Worm (Caenorhabditis elegans) whole organism, mixed stage, embryonic: ENCODE results near the gene F43E2.6.

ENCODE experiments used
- M03D4.4 ChIP-seq: sonication (generic microtip); optimal IDR thresholded peaks from 2 replicates; lab custom pipeline; 2017; ENCODE audit warnings: mild to moderate bottlenecking, missing genetic modification characterization, missing compliant biosample characterization
- bed-3 ChIP-seq: fragments of 200-800 bp; sonication (Bioruptor generic); optimal IDR thresholded peaks from 3 replicates; lab custom pipeline; 2018; ENCODE audit warnings: mild to moderate bottlenecking, missing genetic modification characterization, moderate library complexity, missing compliant biosample characterization
- blmp-1 ChIP-seq: fragments of 150-350 bp; optimal IDR thresholded peaks from 2 replicates; lab custom pipeline; 2014; ENCODE audit warnings: missing biosample characterization, missing genetic modification characterization
- ceh-39 ChIP-seq: fragments of 150-350 bp; optimal IDR thresholded peaks from 2 replicates; lab custom pipeline; 2014; ENCODE audit warnings: missing biosample characterization, missing genetic modification characterization
- ceh-43 ChIP-seq: fragments of 200-800 bp; sonication (Bioruptor generic); optimal IDR thresholded peaks from 2 replicates; lab custom pipeline; 2018; ENCODE audit warnings: mild to moderate bottlenecking, missing genetic modification characterization, moderate library complexity, missing compliant biosample characterization
- ceh-83 ChIP-seq: fragments of 200-800 bp; sonication (Bioruptor generic); optimal IDR thresholded peaks from 2 replicates; lab custom pipeline; 2018; ENCODE audit warnings: mild to moderate bottlenecking, missing genetic modification characterization, missing compliant biosample characterization
- ces-1 ChIP-seq: fragments of 150-350 bp; optimal IDR thresholded peaks from 2 replicates; lab custom pipeline; 2014; ENCODE audit warnings: missing biosample characterization, missing genetic modification reagents, missing genetic modification characterization
- cnd-1 ChIP-seq: fragments of 200-800 bp; sonication (Bioruptor generic); optimal IDR thresholded peaks from 2 replicates; lab custom pipeline; 2018; ENCODE audit warnings: mild to moderate bottlenecking, missing genetic modification characterization, missing compliant biosample characterization
- elt-1 ChIP-seq: sonication (generic microtip); optimal IDR thresholded peaks from 2 replicates; lab custom pipeline; 2017; ENCODE audit warnings: missing genetic modification characterization, mild to moderate bottlenecking, missing compliant biosample characterization, antibody characterized with exemption, moderate library complexity, borderline replicate concordance; ENCODE audit not compliant: insufficient read depth
- elt-3 ChIP-seq: fragments of 150-350 bp; optimal IDR thresholded peaks from 2 replicates; lab custom pipeline; 2014; ENCODE audit warnings: missing biosample characterization, missing genetic modification characterization
- flh-1 ChIP-seq: fragments of 200-800 bp; sonication (Bioruptor generic); optimal IDR thresholded peaks from 2 replicates; lab custom pipeline; 2018; ENCODE audit warnings: mild to moderate bottlenecking, missing genetic modification characterization, moderate library complexity, missing compliant biosample characterization
- ham-2 ChIP-seq: fragments of 200-800 bp; sonication (Bioruptor generic); optimal IDR thresholded peaks from 2 replicates; lab custom pipeline; 2018; ENCODE audit warnings: mild to moderate bottlenecking, missing genetic modification characterization, missing compliant biosample characterization
- lin-32 ChIP-seq: fragments of 200-800 bp; sonication (Bioruptor generic); optimal IDR thresholded peaks from 2 replicates; lab custom pipeline; 2018; ENCODE audit warnings: mild to moderate bottlenecking, missing genetic modification characterization, missing compliant biosample characterization
- lsy-2 ChIP-seq: fragments of 150-350 bp; optimal IDR thresholded peaks from 2 replicates; lab custom pipeline; 2014; ENCODE audit warnings: missing biosample characterization, missing genetic modification characterization
- mep-1 ChIP-seq: fragments of 150-350 bp; optimal IDR thresholded peaks from 2 replicates; lab custom pipeline; 2017; ENCODE audit warnings: missing biosample characterization, missing genetic modification reagents, missing genetic modification characterization, inconsistent platforms
- mls-2 ChIP-seq: sonication (generic microtip); optimal IDR thresholded peaks from 2 replicates; lab custom pipeline; 2016; ENCODE audit warnings: mild to moderate bottlenecking, missing genetic modification characterization, moderate library complexity, missing compliant biosample characterization
- nhr-12 ChIP-seq: fragments of 150-350 bp; optimal IDR thresholded peaks from 2 replicates; lab custom pipeline; 2014; ENCODE audit warnings: missing biosample characterization, missing genetic modification characterization
- nhr-2 ChIP-seq: fragments of 150-350 bp; optimal IDR thresholded peaks from 2 replicates; lab custom pipeline; 2014; ENCODE audit warnings: missing biosample characterization, missing genetic modification characterization
- nhr-237 ChIP-seq: fragments of 150-350 bp; optimal IDR thresholded peaks from 2 replicates; lab custom pipeline; 2014; ENCODE audit warnings: missing biosample characterization, missing genetic modification characterization
- nhr-28 ChIP-seq: fragments of 150-350 bp; optimal IDR thresholded peaks from 2 replicates; lab custom pipeline; 2014; ENCODE audit warnings: missing biosample characterization, missing genetic modification characterization
- nhr-76 ChIP-seq: sonication (generic microtip); optimal IDR thresholded peaks from 2 replicates; lab custom pipeline; 2017; ENCODE audit warnings: missing biosample characterization, missing genetic modification characterization
- pha-4 ChIP-seq: fragments of 150-350 bp; optimal IDR thresholded peaks from 2 replicates; lab custom pipeline; 2018; ENCODE audit warnings: missing biosample characterization, missing genetic modification reagents, missing genetic modification characterization
- sem-2 ChIP-seq: fragments of 200-800 bp; sonication (Bioruptor generic); optimal IDR thresholded peaks from 2 replicates; lab custom pipeline; 2018; ENCODE audit warnings: mild to moderate bottlenecking, missing genetic modification characterization, missing compliant biosample characterization
- sptf-1 ChIP-seq: sonication (generic microtip); optimal IDR thresholded peaks from 2 replicates; lab custom pipeline; 2017; ENCODE audit warnings: mild to moderate bottlenecking, missing genetic modification characterization, moderate library complexity, missing compliant biosample characterization
- tbx-8 ChIP-seq: fragments of 200-800 bp; sonication (Bioruptor generic); optimal IDR thresholded peaks from 2 replicates; lab custom pipeline; 2018; ENCODE audit warnings: mild to moderate bottlenecking, missing genetic modification characterization, moderate library complexity, missing compliant biosample characterization
- unc-120 ChIP-seq: sonication (generic microtip); optimal IDR thresholded peaks from 2 replicates; lab custom pipeline; 2017; ENCODE audit warnings: missing genetic modification characterization, missing compliant biosample characterization; ENCODE audit not compliant: poor library complexity, severe bottlenecking
- unc-39 ChIP-seq: fragments of 150-350 bp; optimal IDR thresholded peaks from 2 replicates; lab custom pipeline; 2014; ENCODE audit warnings: missing biosample characterization, missing genetic modification characterization
- unc-62 ChIP-seq: fragments of 150-350 bp; optimal IDR thresholded peaks from 2 replicates; lab custom pipeline; 2014; ENCODE audit warnings: missing biosample characterization, missing genetic modification reagents, missing genetic modification characterization
- zip-8 ChIP-seq: fragments of 150-350 bp; optimal IDR thresholded peaks from 2 replicates; lab custom pipeline; 2014; ENCODE audit warnings: missing biosample characterization, missing genetic modification characterization
- ztf-11 ChIP-seq: fragments of 150-350 bp; optimal IDR thresholded peaks from 2 replicates; lab custom pipeline; 2014; ENCODE audit warnings: missing biosample characterization, missing genetic modification characterization

F43E2.6 gene

ce11 chrII:7406438-7406837 is 37.8 kb upstream of the F43E2.6 start:
- peak; percentile 28 for TF ChIP-seq zip-8 (tag; lab: Kevin White, UChicago)
- TF ChIP-seq ceh-39 (tag; lab: Kevin White, UChicago), result no peak

ce11 chrII:7405262-7405661 is 36.6 kb upstream of the F43E2.6 start:
- no peak for TF ChIP-seq nhr-2 (tag; lab: Kevin White, UChicago)
- TF ChIP-seq ceh-83 (GFP tag; lab: Kevin White, UChicago), result no peak
- no peak for TF ChIP-seq sptf-1 (tag; lab: Kevin White, UChicago)
- no peak for TF ChIP-seq ces-1 (GFP tag; lab: Kevin White, UChicago)
- no peak for TF ChIP-seq ceh-39 (tag; lab: Kevin White, UChicago)
- TF ChIP-seq unc-120 (tag; lab: Kevin White, UChicago), result no peak
- peak; percentile 89 for TF ChIP-seq blmp-1 (tag; lab: Kevin White, UChicago)
- no peak for TF ChIP-seq ceh-43 (GFP tag; lab: Kevin White, UChicago)
- TF ChIP-seq lin-32, result no peak
- TF ChIP-seq zip-8 (tag; lab: Kevin White, UChicago), result peak; percentile 68
- peak; percentile 24 for TF ChIP-seq ham-2 (GFP tag; lab: Kevin White, UChicago)
- no peak for TF ChIP-seq nhr-237
- TF ChIP-seq bed-3 (GFP tag; lab: Kevin White, UChicago), result no peak
- TF ChIP-seq ztf-11, result no peak
- TF ChIP-seq sem-2 (GFP tag; lab: Kevin White, UChicago), result no peak
- TF ChIP-seq tbx-8, result no peak
- TF ChIP-seq M03D4.4, result no peak

ce11 chrII:7404001-7404400 is 35.3 kb upstream of the F43E2.6 start:
- TF ChIP-seq nhr-28 (tag; lab: Kevin White, UChicago) (no peak), zip-8 (tag; lab: Kevin White, UChicago) (no peak), unc-39 (tag; lab: Kevin White, UChicago) (no peak), nhr-237 (no peak), unc-62 (GFP tag; lab: Kevin White, UChicago) (no peak), ceh-83 (GFP tag; lab: Kevin White, UChicago) (no peak), sptf-1 (tag; lab: Kevin White, UChicago) (no peak), unc-120 (tag; lab: Kevin White, UChicago) (no peak), ces-1 (GFP tag; lab: Kevin White, UChicago) (no peak), flh-1 (GFP tag; lab: Kevin White, UChicago) (no peak), nhr-12 (tag; lab: Kevin White, UChicago) (no peak), lsy-2 (tag; lab: Kevin White, UChicago) (no peak), M03D4.4 (no peak), elt-3 (tag; lab: Kevin White, UChicago) (no peak), lin-32 (no peak), ham-2 (GFP tag; lab: Kevin White, UChicago) (no peak)

- TF ChIP-seq unc-39 (tag; lab: Kevin White, UChicago) (no peak), ceh-39 (tag; lab: Kevin White, UChicago) (no peak), mep-1 (no peak), nhr-2 (tag; lab: Kevin White, UChicago) (no peak), pha-4 (tag; lab: Kevin White, UChicago) (no peak), lsy-2 (tag; lab: Kevin White, UChicago) (no peak), ham-2 (GFP tag; lab: Kevin White, UChicago) (no peak), mls-2 (no peak), ceh-83 (GFP tag; lab: Kevin White, UChicago) (no peak), cnd-1 (tag; lab: Kevin White, UChicago) (no peak), unc-62 (GFP tag; lab: Kevin White, UChicago) (no peak), zip-8 (tag; lab: Kevin White, UChicago) (no peak), blmp-1 (tag; lab: Kevin White, UChicago) (no peak), elt-1 (no peak), ztf-11 (no peak), unc-120 (tag; lab: Kevin White, UChicago) (no peak), nhr-76 (no peak), M03D4.4 (no peak)
These were observed 34.0 kb upstream of the F43E2.6 start, which contains the start of gene nas-7 for ce11 chrII:7402625-7403024. Gene nas-7, minus strand, starts transcription at chrII:7402725.

ce11 chrII:7398712-7399111 is 30.1 kb upstream of the F43E2.6 start, which contains the start of gene C07D10.1:
Gene C07D10.1, plus strand, starts transcription at chrII:7399012.
- TF ChIP-seq nhr-76, result no peak
- TF ChIP-seq pha-4 (tag; lab: Kevin White, UChicago), result no peak
- no peak for TF ChIP-seq tbx-8
- TF ChIP-seq mep-1, result no peak
- TF ChIP-seq nhr-12 (tag; lab: Kevin White, UChicago), result no peak
- no peak for TF ChIP-seq zip-8 (tag; lab: Kevin White, UChicago)
- no peak for TF ChIP-seq unc-62 (GFP tag; lab: Kevin White, UChicago)
- TF ChIP-seq mls-2, result no peak
- TF ChIP-seq ham-2 (GFP tag; lab: Kevin White, UChicago), result no peak
- TF ChIP-seq lsy-2 (tag; lab: Kevin White, UChicago), result no peak
- TF ChIP-seq ces-1 (GFP tag; lab: Kevin White, UChicago), result no peak
- TF ChIP-seq sptf-1 (tag; lab: Kevin White, UChicago), result no peak
